Worm (Caenorhabditis elegans) whole organism, L4 larva: ENCODE data around the gene mmcm-1.

ENCODE experiments used
- D1046.2 ChIP-seq: fragments of 200-800 bp; sonication (Bioruptor generic); IDR thresholded peaks from 2 replicates; pipeline ENCODE4 v1.3.6; 2022; ENCODE audit warnings: missing genetic modification characterization, missing compliant biosample characterization
- F37D6.2 ChIP-seq: sonication (generic microtip); optimal IDR thresholded peaks from 2 replicates; lab custom pipeline; 2016; ENCODE audit warnings: mild to moderate bottlenecking, missing genetic modification characterization, missing compliant biosample characterization
- F44E2.7 ChIP-seq: fragments of 200-800 bp; sonication (Bioruptor generic); IDR thresholded peaks from 2 replicates; pipeline ENCODE4 v2.1.2; 2022; ENCODE audit warnings: missing genetic modification characterization, missing compliant biosample characterization
- R02D3.7 ChIP-seq: fragments of 150-350 bp; sonication (generic microtip); optimal IDR thresholded peaks from 3 replicates; lab custom pipeline; 2014; ENCODE audit warnings: missing biosample characterization, missing genetic modification characterization
- ZK337.2 ChIP-seq: fragments of 200-800 bp; sonication (Bioruptor generic); IDR thresholded peaks from 2 replicates; pipeline ENCODE4 v1.3.6; 2022; ENCODE audit warnings: missing genetic modification reagents, missing genetic modification characterization, missing compliant biosample characterization
- aha-1 ChIP-seq: fragments of 150-350 bp; peaks from one replicate; lab custom pipeline; 2014; ENCODE audit warnings: missing biosample characterization, missing genetic modification characterization
- attf-4 ChIP-seq: sonication (generic microtip); optimal IDR thresholded peaks from 3 replicates; lab custom pipeline; 2017; ENCODE audit warnings: missing biosample characterization, missing genetic modification characterization
- ceh-82 ChIP-seq: sonication (generic microtip); optimal IDR thresholded peaks from 2 replicates; lab custom pipeline; 2017; ENCODE audit warnings: missing biosample characterization, missing genetic modification characterization
- ces-1 ChIP-seq: fragments of 150-350 bp; sonication (generic microtip); optimal IDR thresholded peaks from 4 replicates; lab custom pipeline; 2014; ENCODE audit warnings: missing biosample characterization, missing genetic modification reagents, missing genetic modification characterization
- ctbp-1 ChIP-seq: fragments of 200-800 bp; sonication (Bioruptor generic); IDR thresholded peaks from 2 replicates; pipeline ENCODE4 v1.3.6; 2022; ENCODE audit warnings: missing genetic modification reagents, missing genetic modification characterization, missing compliant biosample characterization
- dve-1 ChIP-seq: sonication (generic microtip); optimal IDR thresholded peaks from 2 replicates; lab custom pipeline; 2017; ENCODE audit warnings: antibody characterized with exemption, mild to moderate bottlenecking, missing genetic modification characterization, missing compliant biosample characterization; ENCODE audit not compliant: insufficient read depth
- fkh-10 ChIP-seq: fragments of 150-350 bp; optimal IDR thresholded peaks from 2 replicates; lab custom pipeline; 2014; ENCODE audit warnings: missing biosample characterization, missing genetic modification reagents, missing genetic modification characterization
- gei-8 ChIP-seq: fragments of 200-800 bp; sonication (Bioruptor generic); optimal IDR thresholded peaks from 2 replicates; lab custom pipeline; 2018; ENCODE audit warnings: mild to moderate bottlenecking, missing genetic modification characterization, missing compliant biosample characterization
- hif-1 ChIP-seq, 2 experiments: sonication (generic microtip); optimal IDR thresholded peaks; 2 replicates each; lab custom pipeline; 2016 to 2017; ENCODE audit warnings: missing compliant biosample characterization in 2 of 2, missing genetic modification characterization in 2 of 2, missing genetic modification reagents in 2 of 2, missing genotype in 2 of 2, mild to moderate bottlenecking in 1 of 2
- hlh-11 ChIP-seq: fragments of 200-800 bp; sonication (Bioruptor generic); optimal IDR thresholded peaks from 2 replicates; lab custom pipeline; 2018; ENCODE audit warnings: mild to moderate bottlenecking, missing genetic modification characterization, missing compliant biosample characterization
- hlh-30 ChIP-seq: sonication (generic microtip); optimal IDR thresholded peaks from 2 replicates; lab custom pipeline; 2017; ENCODE audit warnings: antibody characterized with exemption, mild to moderate bottlenecking, missing genetic modification characterization, missing compliant biosample characterization; ENCODE audit not compliant: insufficient read depth
- hmg-1.1 ChIP-seq: fragments of 200-800 bp; sonication (Bioruptor generic); IDR thresholded peaks from 2 replicates; pipeline ENCODE4 v1.3.6; 2022; ENCODE audit warnings: missing genetic modification reagents, missing genetic modification characterization, missing compliant biosample characterization
- lin-1 ChIP-seq: fragments of 200-800 bp; sonication (Bioruptor generic); IDR thresholded peaks from 2 replicates; pipeline ENCODE4 v1.3.6; 2022; ENCODE audit warnings: missing genetic modification reagents, missing genetic modification characterization, missing compliant biosample characterization
- lin-38 ChIP-seq: fragments of 200-800 bp; sonication (Bioruptor generic); IDR thresholded peaks from 2 replicates; pipeline ENCODE4 v1.3.6; 2022; ENCODE audit warnings: missing genetic modification reagents, missing genetic modification characterization, missing compliant biosample characterization
- lsy-2 ChIP-seq, 2 experiments: fragments of 150-350 bp in 1 of 2; sonication (generic microtip) in 1 of 2; optimal IDR thresholded peaks; 2 replicates each; lab custom pipeline; 2014 to 2017; ENCODE audit warnings: missing biosample characterization in 2 of 2, missing genetic modification characterization in 2 of 2
- mdl-1 ChIP-seq, 2 experiments: fragments of 150-350 bp in 1 of 2; sonication (generic microtip) in 1 of 2; optimal IDR thresholded peaks; 2 replicates each; lab custom pipeline; 2014 to 2017; ENCODE audit warnings: missing biosample characterization in 2 of 2, missing genetic modification characterization in 2 of 2
- mep-1 ChIP-seq: fragments of 150-350 bp; sonication (generic microtip); optimal IDR thresholded peaks from 3 replicates; lab custom pipeline; 2014; ENCODE audit warnings: missing biosample characterization, missing genetic modification characterization
- mes-2 ChIP-seq: sonication (generic microtip); optimal IDR thresholded peaks from 2 replicates; lab custom pipeline; 2016; ENCODE audit warnings: missing genotype, mild to moderate bottlenecking, missing genetic modification characterization, missing compliant biosample characterization; ENCODE audit not compliant: poor library complexity, severe bottlenecking
- mxl-3 ChIP-seq: fragments of 200-800 bp; sonication (Bioruptor generic); optimal IDR thresholded peaks from 2 replicates; lab custom pipeline; 2018; ENCODE audit warnings: mild to moderate bottlenecking, missing genetic modification characterization, missing compliant biosample characterization
- nhr-11 ChIP-seq: fragments of 150-350 bp; optimal IDR thresholded peaks from 2 replicates; lab custom pipeline; 2014; ENCODE audit warnings: missing biosample characterization, missing genetic modification characterization
- nhr-28 ChIP-seq: fragments of 150-350 bp; optimal IDR thresholded peaks from 2 replicates; lab custom pipeline; 2014; ENCODE audit warnings: missing biosample characterization, missing genetic modification characterization
- nhr-41 ChIP-seq: fragments of 200-800 bp; sonication (Bioruptor generic); IDR thresholded peaks from 2 replicates; pipeline ENCODE4 v1.3.6; 2022; ENCODE audit warnings: missing genetic modification reagents, missing genetic modification characterization, missing compliant biosample characterization
- rbr-2 ChIP-seq: sonication (generic microtip); optimal IDR thresholded peaks from 2 replicates; lab custom pipeline; 2016; ENCODE audit warnings: missing genotype, missing genetic modification characterization, missing compliant biosample characterization
- saeg-2 ChIP-seq: fragments of 200-800 bp; sonication (Bioruptor generic); IDR thresholded peaks from 2 replicates; pipeline ENCODE4 v1.3.6; 2022; ENCODE audit warnings: missing genetic modification reagents, missing genetic modification characterization, missing compliant biosample characterization
- set-16 ChIP-seq: fragments of 200-800 bp; sonication (Bioruptor generic); IDR thresholded peaks from 2 replicates; pipeline ENCODE4 v1.3.6; 2022; ENCODE audit warnings: missing genetic modification reagents, missing genetic modification characterization, missing compliant biosample characterization
- tag-97 ChIP-seq: fragments of 200-800 bp; sonication (Bioruptor generic); IDR thresholded peaks from 2 replicates; pipeline ENCODE4 v1.3.6; 2022; ENCODE audit warnings: missing genetic modification characterization, missing compliant biosample characterization
- unc-39 ChIP-seq: sonication (generic microtip); optimal IDR thresholded peaks from 2 replicates; lab custom pipeline; 2017; ENCODE audit warnings: missing biosample characterization, missing genetic modification characterization
- unc-62 ChIP-seq, 3 experiments: fragments of 150-350 bp in 1 of 3; sonication (generic microtip); optimal IDR thresholded peaks in 2 of 3; peaks in 1 of 3; 1 replicate in 1 of 3; 2 replicates in 2 of 3; lab custom pipeline; 2014 to 2017; ENCODE audit warnings: missing biosample characterization in 3 of 3, missing genetic modification characterization in 3 of 3, missing genetic modification reagents in 3 of 3, missing genotype in 1 of 3
- zfp-3 ChIP-seq: fragments of 200-800 bp; sonication (Bioruptor generic); conservative IDR thresholded peaks from 2 replicates; pipeline ENCODE4 v1.3.6; 2022; ENCODE audit warnings: missing genetic modification reagents, missing genetic modification characterization, missing compliant biosample characterization

mmcm-1 gene

ce11 chrIII:3907587-3907986 is at the start of gene mmcm-1:
Gene mmcm-1, minus strand, starts transcription at chrIII:3907687.
- TF ChIP-seq mxl-3 (GFP tag; lab: Kevin White, UChicago) (no peak), unc-62 (GFP tag; optimal IDR thresholded peaks at IDR 0.05 in 1 of 2; lab: Kevin White, UChicago) (peak in 1 of 2 experiments; percentile 76), unc-62 (tag; optimal IDR thresholded peaks at IDR 0.05; lab: Kevin White, UChicago) (no peak)

ce11 chrIII:3956293-3956692 is 48.8 kb upstream of the mmcm-1 start, which contains the start of gene F37A8.5:
Gene F37A8.5, plus strand, starts transcription at chrIII:3956624.
- TF ChIP-seq lsy-2 (tag; optimal IDR thresholded peaks at IDR 0.05; lab: Kevin White, UChicago) (peak in 1 of 2 experiments; percentile 10), hlh-11 (tag; lab: Kevin White, UChicago) (no peak), dve-1 (tag; lab: Kevin White, UChicago) (no peak), D1046.2 (GFP tag; lab: Robert Waterston, UW) (no peak), ces-1 (GFP tag; lab: Kevin White, UChicago) (peak; percentile 15)

- TF ChIP-seq attf-4 (tag; lab: Kevin White, UChicago) (no peak), nhr-11 (tag; lab: Kevin White, UChicago) (peak; percentile 49), rbr-2 (no peak), saeg-2 (GFP tag; lab: Robert Waterston, UW) (no peak), nhr-41 (GFP tag; lab: Robert Waterston, UW) (no peak), fkh-10 (GFP tag; lab: Kevin White, UChicago) (peak; percentile 66), lin-1 (GFP tag; lab: Robert Waterston, UW) (no peak), F44E2.7 (GFP tag; lab: Robert Waterston, UW) (no peak), hlh-11 (tag; lab: Kevin White, UChicago) (peak; percentile 1), lsy-2 (tag; optimal IDR thresholded peaks at IDR 0.05; lab: Kevin White, UChicago) (peak in 1 of 2 experiments; percentile 69), tag-97 (GFP tag; lab: Robert Waterston, UW) (no peak), dve-1 (tag; lab: Kevin White, UChicago) (no peak), ZK337.2 (GFP tag; lab: Robert Waterston, UW) (no peak), mes-2 (tag; lab: Kevin White, UChicago) (peak; percentile 52), D1046.2 (GFP tag; lab: Robert Waterston, UW) (no peak), unc-62 (GFP tag; optimal IDR thresholded peaks at IDR 0.05 in 1 of 2; lab: Kevin White, UChicago) (peak in 1 of 2 experiments; percentile 57), unc-62 (tag; optimal IDR thresholded peaks at IDR 0.05; lab: Kevin White, UChicago) (no peak), nhr-28 (no peak), hlh-30 (tag; lab: Kevin White, UChicago) (peak; percentile 84), mep-1 (tag; lab: Kevin White, UChicago) (peak; percentile 69), lin-38 (GFP tag; lab: Robert Waterston, UW) (no peak), hmg-1.1 (GFP tag; lab: Robert Waterston, UW) (peak; percentile 62), hif-1 (tag; optimal IDR thresholded peaks at IDR 0.05; lab: Kevin White, UChicago) (peak in 1 of 2 experiments; percentile 10), mdl-1 (tag; optimal IDR thresholded peaks at IDR 0.05; lab: Kevin White, UChicago) (peak in 1 of 2 experiments; percentile 43), aha-1 (tag; lab: Kevin White, UChicago) (no peak), R02D3.7 (tag; lab: Kevin White, UChicago) (no peak), unc-39 (tag; lab: Kevin White, UChicago) (no peak), ceh-82 (tag; lab: Kevin White, UChicago) (no peak), set-16 (GFP tag; lab: Robert Waterston, UW) (no peak), zfp-3 (no peak), ctbp-1 (GFP tag; lab: Robert Waterston, UW) (0 out of 2 replicates have a peak, but pooled peaks have one; percentile 12), gei-8 (GFP tag; lab: Kevin White, UChicago) (no peak), F37D6.2 (tag; lab: Kevin White, UChicago) (peak; percentile 14)
Measured at ce11 chrIII:3955674-3956073, 48.2 kb upstream of the mmcm-1 start.
